Worm (Caenorhabditis elegans) whole organism, L4 larva: Measurements from ENCODE around the gene ugt-7.

Experiments used
- daf-12 ChIP-seq: fragments of 150-350 bp; optimal IDR thresholded peaks from 2 replicates; lab custom pipeline; 2014; ENCODE audit warnings: missing biosample characterization, missing genetic modification reagents, missing genetic modification characterization
- fkh-10 ChIP-seq: fragments of 150-350 bp; optimal IDR thresholded peaks from 2 replicates; lab custom pipeline; 2014; ENCODE audit warnings: missing biosample characterization, missing genetic modification reagents, missing genetic modification characterization
- gei-8 ChIP-seq: fragments of 200-800 bp; sonication (Bioruptor generic); optimal IDR thresholded peaks from 2 replicates; lab custom pipeline; 2018; ENCODE audit warnings: mild to moderate bottlenecking, missing genetic modification characterization, missing compliant biosample characterization
- lim-7 ChIP-seq: fragments of 200-800 bp; sonication (Bioruptor generic); IDR thresholded peaks from 2 replicates; pipeline ENCODE4 v1.3.6; 2022; ENCODE audit warnings: missing genetic modification characterization, missing compliant biosample characterization
- nhr-6 ChIP-seq: fragments of 150-350 bp; optimal IDR thresholded peaks from 2 replicates; lab custom pipeline; 2014; ENCODE audit warnings: missing biosample characterization, missing genetic modification characterization
- pha-4 ChIP-seq, 2 experiments: fragments of 150-350 bp in 1 of 2; fragments of 200-800 bp in 1 of 2; sonication (Bioruptor generic) in 1 of 2; IDR thresholded peaks in 1 of 2; optimal IDR thresholded peaks in 1 of 2; 2 replicates each; pipeline versions ENCODE4 v1.3.6 to Lab custom; 2014 to 2022; ENCODE audit warnings: missing genetic modification characterization in 2 of 2, missing genetic modification reagents in 2 of 2, missing biosample characterization in 1 of 2, missing compliant biosample characterization in 1 of 2
- snpc-4 ChIP-seq: fragments of 150-350 bp; optimal IDR thresholded peaks from 2 replicates; lab custom pipeline; 2014; ENCODE audit warnings: missing biosample characterization, missing genetic modification characterization
- unc-39 ChIP-seq: sonication (generic microtip); optimal IDR thresholded peaks from 2 replicates; lab custom pipeline; 2017; ENCODE audit warnings: missing biosample characterization, missing genetic modification characterization
- ztf-11 ChIP-seq: fragments of 150-350 bp; optimal IDR thresholded peaks from 2 replicates; lab custom pipeline; 2014; ENCODE audit warnings: missing biosample characterization, missing genetic modification characterization

ce11 chrV:4974677-4975076, 25.7 kb downstream of the ugt-7 start, which contains the start of gene srsx-10:
- TF ChIP-seq lim-7 (GFP tag; lab: Robert Waterston, UW): no peak
- TF ChIP-seq fkh-10 (GFP tag; lab: Kevin White, UChicago): no peak
- no peak for TF ChIP-seq daf-12 (tag; lab: Kevin White, UChicago)
- TF ChIP-seq snpc-4: no peak
- no peak for TF ChIP-seq gei-8
- no peak for TF ChIP-seq unc-39
- TF ChIP-seq ztf-11 (tag; lab: Kevin White, UChicago): no peak
- TF ChIP-seq pha-4 (GFP tag; IDR thresholded peaks at IDR 0.05; lab: Robert Waterston, UW): no peak
- no peak for TF ChIP-seq pha-4 (tag; optimal IDR thresholded peaks at IDR 0.05; lab: Kevin White, UChicago)
- no peak for TF ChIP-seq nhr-6 (tag; lab: Kevin White, UChicago)
